Worm (Caenorhabditis elegans) whole organism, young adult: ENCODE results near the gene F20C5.5.

Experiments used
- B0261.1 ChIP-seq: sonication (generic microtip); optimal IDR thresholded peaks from 2 replicates; lab custom pipeline; 2016; ENCODE audit warnings: mild to moderate bottlenecking, missing genetic modification characterization, moderate library complexity, missing compliant biosample characterization
- F49E8.2 ChIP-seq: sonication (generic microtip); optimal IDR thresholded peaks from 3 replicates; lab custom pipeline; 2017; ENCODE audit warnings: missing genetic modification characterization, mild to moderate bottlenecking, missing compliant biosample characterization, antibody characterized with exemption, moderate library complexity; ENCODE audit not compliant: insufficient read depth
- F57C9.4 ChIP-seq: sonication (generic microtip); optimal IDR thresholded peaks from 2 replicates; lab custom pipeline; 2017; ENCODE audit warnings: mild to moderate bottlenecking, missing genetic modification characterization, missing compliant biosample characterization
- K12H6.12 ChIP-seq: fragments of 200-800 bp; sonication (Bioruptor generic); optimal IDR thresholded peaks from 2 replicates; lab custom pipeline; 2018; ENCODE audit warnings: mild to moderate bottlenecking, missing genetic modification characterization, missing compliant biosample characterization
- T07F8.4 ChIP-seq: sonication (generic microtip); optimal IDR thresholded peaks from 2 replicates; lab custom pipeline; 2016; ENCODE audit warnings: mild to moderate bottlenecking, missing genetic modification characterization, moderate library complexity, missing compliant biosample characterization
- Y95B8A.8 ChIP-seq: fragments of 200-800 bp; sonication (Bioruptor generic); IDR thresholded peaks from 2 replicates; pipeline ENCODE4 v1.3.6; 2022; ENCODE audit warnings: missing genetic modification reagents, missing genetic modification characterization, missing compliant biosample characterization
- akir-1 ChIP-seq: fragments of 200-800 bp; sonication (Bioruptor generic); optimal IDR thresholded peaks from 2 replicates; lab custom pipeline; 2018; ENCODE audit warnings: mild to moderate bottlenecking, missing genetic modification characterization, moderate library complexity, missing compliant biosample characterization
- ama-1 ChIP-seq, 3 experiments: fragments of 150-350 bp in 1 of 3; sonication (generic microtip) in 2 of 3; optimal IDR thresholded peaks; 2 replicates each; lab custom pipeline; 2014 to 2018; ENCODE audit warnings: missing biosample characterization in 2 of 3, missing genetic modification characterization in 2 of 3, missing genetic modification reagents in 2 of 3
- aptf-3 ChIP-seq: fragments of 200-800 bp; sonication (Bioruptor generic); IDR thresholded peaks from 2 replicates; pipeline ENCODE4 v1.3.6; 2022; ENCODE audit warnings: missing genetic modification characterization, missing compliant biosample characterization
- atf-7 ChIP-seq: sonication (generic microtip); optimal IDR thresholded peaks from 2 replicates; lab custom pipeline; 2017; ENCODE audit warnings: mild to moderate bottlenecking, missing genetic modification characterization, missing compliant biosample characterization
- athp-1 ChIP-seq: sonication (generic microtip); optimal IDR thresholded peaks from 2 replicates; lab custom pipeline; 2017; ENCODE audit warnings: mild to moderate bottlenecking, missing genetic modification characterization, missing compliant biosample characterization
- attf-3 ChIP-seq: fragments of 200-800 bp; sonication (Bioruptor generic); conservative IDR thresholded peaks from 2 replicates; pipeline ENCODE4 v1.3.6; 2022; ENCODE audit warnings: missing genetic modification reagents, missing genetic modification characterization, missing compliant biosample characterization
- attf-6 ChIP-seq: fragments of 200-800 bp; sonication (Bioruptor generic); IDR thresholded peaks from 2 replicates; pipeline ENCODE4 v1.3.6; 2022; ENCODE audit warnings: missing genetic modification reagents, missing genetic modification characterization, missing compliant biosample characterization
- bed-2 ChIP-seq: fragments of 200-800 bp; sonication (Bioruptor generic); IDR thresholded peaks from 2 replicates; pipeline ENCODE4 v1.3.6; 2022; ENCODE audit warnings: missing genetic modification reagents, missing genetic modification characterization, missing compliant biosample characterization
- ccch-3 ChIP-seq: fragments of 200-800 bp; sonication (Bioruptor generic); optimal IDR thresholded peaks from 2 replicates; lab custom pipeline; 2018; ENCODE audit warnings: mild to moderate bottlenecking, missing genetic modification characterization, missing compliant biosample characterization
- cebp-2 ChIP-seq: fragments of 200-800 bp; sonication (Bioruptor generic); IDR thresholded peaks from 2 replicates; pipeline ENCODE4 v1.3.6; 2022; ENCODE audit warnings: missing genetic modification characterization, missing compliant biosample characterization
- ceh-100 ChIP-seq: fragments of 200-800 bp; sonication (Bioruptor generic); IDR thresholded peaks from 2 replicates; pipeline ENCODE4 v1.3.6; 2022; ENCODE audit warnings: missing genetic modification reagents, missing genetic modification characterization, missing compliant biosample characterization
- ceh-40 ChIP-seq: fragments of 200-800 bp; sonication (Bioruptor generic); IDR thresholded peaks from 2 replicates; pipeline ENCODE4 v1.3.6; 2022; ENCODE audit warnings: missing genetic modification characterization, missing compliant biosample characterization
- ceh-58 ChIP-seq: fragments of 200-800 bp; sonication (Bioruptor generic); IDR thresholded peaks from 2 replicates; pipeline ENCODE4 v1.3.6; 2022; ENCODE audit warnings: missing genetic modification characterization, missing compliant biosample characterization
- ceh-91 ChIP-seq: fragments of 200-800 bp; sonication (Bioruptor generic); IDR thresholded peaks from 2 replicates; pipeline ENCODE4 v1.3.6; 2022; ENCODE audit warnings: missing genetic modification reagents, missing genetic modification characterization, missing compliant biosample characterization
- die-1 ChIP-seq: sonication (generic microtip); optimal IDR thresholded peaks from 2 replicates; lab custom pipeline; 2016; ENCODE audit warnings: missing genotype, mild to moderate bottlenecking, missing genetic modification characterization, missing compliant biosample characterization
- dox-1 ChIP-seq: fragments of 200-800 bp; sonication (Bioruptor generic); IDR thresholded peaks from 2 replicates; pipeline ENCODE4 v1.3.6; 2022; ENCODE audit warnings: missing genetic modification reagents, missing genetic modification characterization, missing compliant biosample characterization
- egl-44 ChIP-seq: fragments of 200-800 bp; sonication (Bioruptor generic); IDR thresholded peaks from 2 replicates; pipeline ENCODE4 v1.3.6; 2022; ENCODE audit warnings: missing genetic modification reagents, missing genetic modification characterization, missing compliant biosample characterization
- egrh-3 ChIP-seq: fragments of 200-800 bp; sonication (Bioruptor generic); IDR thresholded peaks from 2 replicates; pipeline ENCODE4 v1.3.6; 2022; ENCODE audit warnings: missing genetic modification reagents, missing genetic modification characterization, missing compliant biosample characterization
- ekl-4 ChIP-seq: fragments of 200-800 bp; sonication (Bioruptor generic); IDR thresholded peaks from 2 replicates; pipeline ENCODE4 v1.3.6; 2022; ENCODE audit warnings: missing genetic modification reagents, missing genetic modification characterization, missing compliant biosample characterization
- hlh-12 ChIP-seq: sonication (generic microtip); optimal IDR thresholded peaks from 2 replicates; lab custom pipeline; 2016; ENCODE audit warnings: missing genetic modification characterization, missing compliant biosample characterization
- hlh-26 ChIP-seq: fragments of 200-800 bp; sonication (Bioruptor generic); conservative IDR thresholded peaks from 2 replicates; pipeline ENCODE4 v1.3.6; 2022; ENCODE audit warnings: missing genetic modification reagents, missing genetic modification characterization, missing compliant biosample characterization
- hmg-1.2 ChIP-seq: fragments of 200-800 bp; sonication (Bioruptor generic); IDR thresholded peaks from 2 replicates; pipeline ENCODE4 v1.3.6; 2022; ENCODE audit warnings: missing genetic modification reagents, missing genetic modification characterization, missing compliant biosample characterization
- hmg-20 ChIP-seq: fragments of 200-800 bp; sonication (Bioruptor generic); IDR thresholded peaks from 2 replicates; pipeline ENCODE4 v1.3.6; 2022; ENCODE audit warnings: missing genetic modification reagents, missing genetic modification characterization, missing compliant biosample characterization
- hrde-1 ChIP-seq: sonication (generic microtip); optimal IDR thresholded peaks from 2 replicates; lab custom pipeline; 2016; ENCODE audit warnings: missing genetic modification characterization, mild to moderate bottlenecking, missing compliant biosample characterization, moderate library complexity, missing genotype, missing genetic modification reagents, borderline replicate concordance
- hsf-1 ChIP-seq: fragments of 200-800 bp; sonication (Bioruptor generic); IDR thresholded peaks from 2 replicates; pipeline ENCODE4 v1.3.6; 2022; ENCODE audit warnings: missing genetic modification reagents, missing genetic modification characterization, missing compliant biosample characterization
- let-526 ChIP-seq: fragments of 200-800 bp; sonication (Bioruptor generic); IDR thresholded peaks from 2 replicates; pipeline ENCODE4 v1.3.6; 2022; ENCODE audit warnings: missing genetic modification reagents, missing genetic modification characterization, missing compliant biosample characterization
- lir-1 ChIP-seq: fragments of 200-800 bp; sonication (Bioruptor generic); conservative IDR thresholded peaks from 2 replicates; pipeline ENCODE4 v1.3.6; 2022; ENCODE audit warnings: missing genetic modification reagents, missing genetic modification characterization, missing compliant biosample characterization
- madf-3 ChIP-seq: fragments of 200-800 bp; sonication (Bioruptor generic); IDR thresholded peaks from 2 replicates; pipeline ENCODE4 v1.3.6; 2022; ENCODE audit warnings: missing genetic modification reagents, missing genetic modification characterization, missing compliant biosample characterization
- nfya-1 ChIP-seq: sonication (generic microtip); optimal IDR thresholded peaks from 2 replicates; lab custom pipeline; 2017; ENCODE audit warnings: antibody characterized with exemption, missing compliant biosample characterization, missing genetic modification characterization, borderline replicate concordance; ENCODE audit not compliant: insufficient read depth
- nhr-179 ChIP-seq: sonication (generic microtip); optimal IDR thresholded peaks from 2 replicates; lab custom pipeline; 2016; ENCODE audit warnings: mild to moderate bottlenecking, missing genetic modification characterization, missing compliant biosample characterization
- nhr-27 ChIP-seq: fragments of 200-800 bp; sonication (Bioruptor generic); optimal IDR thresholded peaks from 2 replicates; lab custom pipeline; 2018; ENCODE audit warnings: mild to moderate bottlenecking, missing genetic modification characterization, moderate library complexity, missing compliant biosample characterization
- nhr-80 ChIP-seq: sonication (generic microtip); optimal IDR thresholded peaks from 2 replicates; lab custom pipeline; 2016; ENCODE audit warnings: missing genetic modification characterization, missing compliant biosample characterization
- nhr-90 ChIP-seq: sonication (generic microtip); optimal IDR thresholded peaks from 2 replicates; lab custom pipeline; 2016; ENCODE audit warnings: missing genotype, mild to moderate bottlenecking, missing genetic modification characterization, missing compliant biosample characterization
- pha-4 ChIP-seq: fragments of 150-350 bp; sonication (generic microtip); optimal IDR thresholded peaks from 2 replicates; lab custom pipeline; 2014; ENCODE audit warnings: missing biosample characterization, missing genetic modification reagents, missing genetic modification characterization
- repo-1 ChIP-seq: sonication (generic microtip); optimal IDR thresholded peaks from 2 replicates; lab custom pipeline; 2017; ENCODE audit warnings: mild to moderate bottlenecking, missing genetic modification characterization, missing compliant biosample characterization
- sptf-2 ChIP-seq: fragments of 200-800 bp; sonication (Bioruptor generic); optimal IDR thresholded peaks from 2 replicates; lab custom pipeline; 2018; ENCODE audit warnings: mild to moderate bottlenecking, missing genetic modification characterization, missing compliant biosample characterization
- tlf-1 ChIP-seq: fragments of 200-800 bp; sonication (Bioruptor generic); optimal IDR thresholded peaks from 2 replicates; lab custom pipeline; 2018; ENCODE audit warnings: mild to moderate bottlenecking, missing genetic modification characterization, missing compliant biosample characterization
- unc-130 ChIP-seq: sonication (generic microtip); optimal IDR thresholded peaks from 2 replicates; lab custom pipeline; 2016; ENCODE audit warnings: missing genetic modification reagents, missing genetic modification characterization, missing compliant biosample characterization
- zfh-2 ChIP-seq: fragments of 200-800 bp; sonication (Bioruptor generic); conservative IDR thresholded peaks from 2 replicates; pipeline ENCODE4 v1.3.6; 2022; ENCODE audit warnings: missing genetic modification reagents, missing genetic modification characterization, missing compliant biosample characterization
- zim-3 ChIP-seq: sonication (generic microtip); optimal IDR thresholded peaks from 2 replicates; lab custom pipeline; 2017; ENCODE audit warnings: mild to moderate bottlenecking, missing genetic modification characterization, moderate library complexity, missing compliant biosample characterization
- ztf-6 ChIP-seq: fragments of 200-800 bp; sonication (Bioruptor generic); IDR thresholded peaks from 2 replicates; pipeline ENCODE4 v1.3.6; 2022; ENCODE audit warnings: missing genetic modification reagents, missing genetic modification characterization, missing compliant biosample characterization

Gene F20C5.5

ce11 chrIV:8794895-8795665, 25.6 kb upstream of the F20C5.5 start (continued):
- TF ChIP-seq akir-1 (GFP tag; lab: Kevin White, UChicago) (no peak), let-526 (GFP tag; lab: Robert Waterston, UW) (0 out of 2 replicates have a peak, but pooled peaks have one; percentile 57), die-1 (peak; percentile 66), sptf-2 (GFP tag; lab: Kevin White, UChicago) (no peak), nhr-27 (tag; lab: Kevin White, UChicago) (no peak), hlh-12 (tag; lab: Kevin White, UChicago) (no peak), lir-1 (GFP tag; lab: Robert Waterston, UW) (peak; percentile 59; the same call in 1 of the 2 replicates), ceh-91 (GFP tag; lab: Robert Waterston, UW) (no peak), F57C9.4 (tag; lab: Kevin White, UChicago) (no peak), athp-1 (tag; lab: Kevin White, UChicago) (peak; percentile 25), dox-1 (peak; percentile 94), nhr-90 (tag; lab: Kevin White, UChicago) (peak; percentile 69), ztf-6 (GFP tag; lab: Robert Waterston, UW) (no peak), hmg-1.2 (GFP tag; lab: Robert Waterston, UW) (peak; percentile 77), hmg-20 (GFP tag; lab: Robert Waterston, UW) (peak; percentile 22; the same call in 1 of the 2 replicates), aptf-3 (GFP tag; lab: Robert Waterston, UW) (no peak), hsf-1 (GFP tag; lab: Robert Waterston, UW) (no peak), nhr-80 (tag; lab: Kevin White, UChicago) (peak; percentile 100), zim-3 (tag; lab: Kevin White, UChicago) (no peak), ccch-3 (GFP tag; lab: Kevin White, UChicago) (no peak), B0261.1 (tag; lab: Kevin White, UChicago) (no peak), ekl-4 (peak; percentile 22; the same call in 1 of the 2 replicates), pha-4 (tag; lab: Kevin White, UChicago) (no peak), F49E8.2 (no peak), madf-3 (GFP tag; lab: Robert Waterston, UW) (no peak), ama-1 (optimal IDR thresholded peaks at IDR 0.05; lab: Kevin White, UChicago) (no peak), ama-1 (GFP tag; optimal IDR thresholded peaks at IDR 0.05; lab: Kevin White, UChicago) (no peak), tlf-1 (GFP tag; lab: Kevin White, UChicago) (peak; percentile 52), egrh-3 (peak; percentile 99), hrde-1 (tag; lab: Kevin White, UChicago) (no peak), egl-44 (GFP tag; lab: Robert Waterston, UW) (0 out of 2 replicates have a peak, but pooled peaks have one; percentile 60), nfya-1 (tag; lab: Kevin White, UChicago) (no peak), nhr-179 (no peak), unc-130 (GFP tag; lab: Kevin White, UChicago) (no peak), ceh-40 (no peak), Y95B8A.8 (GFP tag; lab: Robert Waterston, UW) (no peak; the same call in 1 of the 2 replicates), attf-3 (GFP tag; lab: Robert Waterston, UW) (0 out of 2 replicates have a peak, but pooled peaks have one; percentile 34), ceh-100 (GFP tag; lab: Robert Waterston, UW) (no peak), cebp-2 (no peak), bed-2 (GFP tag; lab: Robert Waterston, UW) (no peak), attf-6 (no peak), hlh-26 (no peak), T07F8.4 (tag; lab: Kevin White, UChicago) (no peak), atf-7 (tag; lab: Kevin White, UChicago) (peak; percentile 92), K12H6.12 (tag; lab: Kevin White, UChicago) (peak; percentile 95), zfh-2 (GFP tag; lab: Robert Waterston, UW) (peak; percentile 100), ceh-58 (GFP tag; lab: Robert Waterston, UW) (no peak), repo-1 (tag; lab: Kevin White, UChicago) (peak; percentile 83)
